Worm (Caenorhabditis elegans): ENCODE results near the gene F59E12.15.

DNA sequence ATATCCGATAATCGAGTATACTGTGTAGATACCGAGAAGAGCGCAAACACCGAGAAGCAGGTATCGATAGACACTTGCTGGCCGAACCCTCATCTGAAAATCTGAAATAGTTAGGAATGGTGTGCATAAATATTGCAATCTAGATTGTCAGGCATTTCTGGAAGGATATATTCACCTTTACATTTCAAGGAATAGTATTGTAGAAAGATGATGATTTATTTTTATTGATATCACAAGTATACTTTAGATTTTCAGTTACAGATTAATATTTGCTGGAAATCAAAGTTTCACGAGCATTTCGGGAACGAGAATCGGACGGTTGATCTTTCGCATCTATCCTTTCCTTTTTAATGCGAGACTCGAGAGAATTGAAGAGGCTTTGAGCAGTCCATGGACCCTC is 31.5 kb upstream of the F59E12.15 start, which contains the start of gene fut-3:
- TF ChIP-seq pha-4 (tag; optimal IDR thresholded peaks at IDR 0.05): no peak
- TF ChIP-seq aly-2 (tag; optimal IDR thresholded peaks at IDR 0.05): no peak
- no peak for TF ChIP-seq ceh-82 (tag; optimal IDR thresholded peaks at IDR 0.05)
- no peak for TF ChIP-seq ZK546.5 (tag; optimal IDR thresholded peaks at IDR 0.05)
- no peak for TF ChIP-seq nhr-237 (tag; optimal IDR thresholded peaks at IDR 0.05)
- no peak for TF ChIP-seq ztf-11 (tag; optimal IDR thresholded peaks at IDR 0.05)
- TF ChIP-seq fos-1 (tag; optimal IDR thresholded peaks at IDR 0.05): no peak
- no peak for TF ChIP-seq jun-1 (tag; optimal IDR thresholded peaks at IDR 0.05)
- TF ChIP-seq unc-62 (GFP tag; optimal IDR thresholded peaks at IDR 0.05): no peak
- TF ChIP-seq elt-1 (tag; optimal IDR thresholded peaks at IDR 0.05): no peak
- no peak for TF ChIP-seq egl-27 (tag; optimal IDR thresholded peaks at IDR 0.05)
